Worm (Caenorhabditis elegans) whole organism, L2 larva: ENCODE data around the gene ZK1127.4.

Experiments
- alr-1 ChIP-seq: fragments of 150-350 bp; optimal IDR thresholded peaks from 2 replicates; lab custom pipeline; 2014; ENCODE audit warnings: missing biosample characterization, missing genetic modification characterization
- ama-1 ChIP-seq: fragments of 150-350 bp; optimal IDR thresholded peaks from 2 replicates; lab custom pipeline; 2018; ENCODE audit warnings: inconsistent platforms
- ceh-16 ChIP-seq: fragments of 150-350 bp; optimal IDR thresholded peaks from 2 replicates; lab custom pipeline; 2014; ENCODE audit warnings: missing biosample characterization, missing genetic modification characterization
- crh-2 ChIP-seq: sonication (generic microtip); optimal IDR thresholded peaks from 2 replicates; lab custom pipeline; 2017; ENCODE audit warnings: missing biosample characterization, missing genetic modification characterization
- egl-27 ChIP-seq: sonication (generic microtip); optimal IDR thresholded peaks from 3 replicates; lab custom pipeline; 2017; ENCODE audit warnings: missing biosample characterization, missing genetic modification reagents, missing genetic modification characterization
- gmeb-1 ChIP-seq: fragments of 150-350 bp; optimal IDR thresholded peaks from 2 replicates; lab custom pipeline; 2014; ENCODE audit warnings: missing biosample characterization, missing genetic modification characterization
- nhr-25 ChIP-seq: fragments of 150-350 bp; sonication (generic microtip); optimal IDR thresholded peaks from 3 replicates; lab custom pipeline; 2014; ENCODE audit warnings: missing biosample characterization, missing genetic modification characterization

ce11 chrII:7065391-7065790 lies 11.6 kb downstream of the ZK1127.4 start, which contains the start of gene nos-2:
- TF ChIP-seq alr-1 (tag; lab: Kevin White, UChicago) (no peak), crh-2 (tag; lab: Kevin White, UChicago) (no peak), ama-1 (lab: Kevin White, UChicago) (no peak), nhr-25 (tag; lab: Kevin White, UChicago) (no peak), gmeb-1 (tag; lab: Kevin White, UChicago) (no peak), egl-27 (tag; lab: Kevin White, UChicago) (no peak), ceh-16 (tag; lab: Kevin White, UChicago) (no peak)
